Fruit fly (Drosophila melanogaster) whole organism, adult: ENCODE data around the gene CG43220.
A peak's percentile ranks its signal among the peaks of the same experiment; 100 is the strongest.

Source experiments
- CG11617 ChIP-seq: fragments of 200-800 bp; sonication (Bioruptor generic); optimal IDR thresholded peaks from 2 replicates; lab custom pipeline; 2017; ENCODE audit warnings: mild to moderate bottlenecking, missing biosample characterization, missing genetic modification reagents, missing genetic modification characterization
- CG12768 ChIP-seq: fragments of 200-800 bp; sonication (Bioruptor generic); optimal IDR thresholded peaks from 2 replicates; lab custom pipeline; 2017; ENCODE audit warnings: missing biosample characterization, missing genetic modification characterization, mild to moderate bottlenecking, moderate library complexity, missing genetic modification reagents
- CG14711 ChIP-seq: fragments of 200-800 bp; sonication (Bioruptor generic); optimal IDR thresholded peaks from 2 replicates; lab custom pipeline; 2018; ENCODE audit warnings: missing biosample characterization, mild to moderate bottlenecking, missing genetic modification characterization, moderate library complexity
- CG1620 ChIP-seq: fragments of 200-800 bp; sonication (Bioruptor generic); optimal IDR thresholded peaks from 2 replicates; lab custom pipeline; 2016; ENCODE audit warnings: missing biosample characterization, missing genetic modification characterization
- CG33017 ChIP-seq: fragments of 200-800 bp; sonication (Bioruptor generic); optimal IDR thresholded peaks from 2 replicates; lab custom pipeline; 2018; ENCODE audit warnings: missing biosample characterization, mild to moderate bottlenecking, missing genetic modification characterization, moderate library complexity
- CG5204 ChIP-seq: fragments of 200-800 bp; sonication (Bioruptor generic); optimal IDR thresholded peaks from 2 replicates; lab custom pipeline; 2016; ENCODE audit warnings: missing biosample characterization, missing genetic modification characterization
- CG7045 ChIP-seq: fragments of 200-800 bp; sonication (Bioruptor generic); optimal IDR thresholded peaks from 2 replicates; lab custom pipeline; 2017; ENCODE audit warnings: missing biosample characterization, mild to moderate bottlenecking, missing genetic modification characterization
- CG7101 ChIP-seq: fragments of 200-800 bp; sonication (Bioruptor generic); optimal IDR thresholded peaks from 2 replicates; lab custom pipeline; 2018; ENCODE audit warnings: missing biosample characterization, mild to moderate bottlenecking, missing genetic modification characterization, moderate library complexity
- Clk ChIP-seq: fragments of 200-800 bp; sonication (Bioruptor generic); optimal IDR thresholded peaks from 2 replicates; lab custom pipeline; 2017; ENCODE audit warnings: missing biosample characterization, missing genetic modification characterization
- Crg-1 ChIP-seq: fragments of 200-800 bp; sonication (Bioruptor generic); optimal IDR thresholded peaks from 2 replicates; lab custom pipeline; 2016; ENCODE audit warnings: missing biosample characterization, missing genetic modification characterization
- Hr96 ChIP-seq: fragments of 200-800 bp; sonication (Bioruptor generic); optimal IDR thresholded peaks from 2 replicates; lab custom pipeline; 2016; ENCODE audit warnings: missing biosample characterization, missing genetic modification characterization
- Mnt ChIP-seq: fragments of 200-800 bp; sonication (Bioruptor generic); optimal IDR thresholded peaks from 2 replicates; lab custom pipeline; 2016; ENCODE audit warnings: missing biosample characterization, mild to moderate bottlenecking, missing genetic modification characterization
- bab1 ChIP-seq: fragments of 200-800 bp; sonication (Bioruptor generic); optimal IDR thresholded peaks from 3 replicates; lab custom pipeline; 2019; ENCODE audit warnings: missing biosample characterization, mild to moderate bottlenecking, missing genetic modification characterization, moderate library complexity
- cic ChIP-seq: fragments of 200-800 bp; sonication (Bioruptor generic); optimal IDR thresholded peaks from 2 replicates; lab custom pipeline; 2017; ENCODE audit warnings: missing biosample characterization, mild to moderate bottlenecking, missing genetic modification characterization, moderate library complexity
- cnc ChIP-seq, 2 experiments: fragments of >200 bp; optimal IDR thresholded peaks; 2 replicates each; lab custom pipeline; 2017
- kay ChIP-seq: fragments of 200-800 bp; sonication (Bioruptor generic); peaks from one replicate; lab custom pipeline; 2016; ENCODE audit warnings: missing biosample characterization, missing genetic modification characterization, borderline replicate concordance
- ovo ChIP-seq: fragments of 200-800 bp; sonication (Bioruptor generic); optimal IDR thresholded peaks from 2 replicates; lab custom pipeline; 2016; ENCODE audit warnings: missing biosample characterization, missing genetic modification characterization
- pad ChIP-seq: fragments of 200-800 bp; sonication (Bioruptor generic); optimal IDR thresholded peaks from 3 replicates; lab custom pipeline; 2017; ENCODE audit warnings: missing biosample characterization, missing genetic modification characterization, mild to moderate bottlenecking, moderate library complexity, missing genetic modification reagents
- tj ChIP-seq: fragments of 200-800 bp; sonication (Bioruptor generic); optimal IDR thresholded peaks from 3 replicates; lab custom pipeline; 2017; ENCODE audit warnings: missing biosample characterization, mild to moderate bottlenecking, missing genetic modification characterization, moderate library complexity
- toe ChIP-seq: fragments of 200-800 bp; sonication (Bioruptor generic); optimal IDR thresholded peaks from 2 replicates; lab custom pipeline; 2016; ENCODE audit warnings: missing biosample characterization, missing genetic modification characterization

The CG43220 gene

dm6 chr2L:17484174-17484573 lies 2.2 kb upstream of the CG43220 start, which contains the start of the genes GCS2beta and CG5131:
Gene GCS2beta (minus strand): TSS chr2L:17484307.
Gene CG5131 (plus strand): TSS chr2L:17484501.
- TF ChIP-seq CG7101 (tag; lab: Kevin White, UChicago) = peak; percentile 85
- TF ChIP-seq bab1 (GFP tag; lab: Kevin White, UChicago) = peak; percentile 90
- peak; percentile 79 for TF ChIP-seq Clk (GFP tag; lab: Kevin White, UChicago)
- peak; percentile 83 for TF ChIP-seq CG14711 (tag; lab: Kevin White, UChicago)
- peak; percentile 92 for TF ChIP-seq Hr96 (GFP tag; lab: Kevin White, UChicago)
- TF ChIP-seq Crg-1 (GFP tag; lab: Kevin White, UChicago) = peak; percentile 94
- peak; percentile 87 for TF ChIP-seq CG11617 (GFP tag; lab: Kevin White, UChicago)
- TF ChIP-seq ovo (GFP tag; lab: Kevin White, UChicago) = peak; percentile 65
- peak; percentile 80 for TF ChIP-seq Mnt (GFP tag; lab: Kevin White, UChicago)
- TF ChIP-seq CG33017 (tag; lab: Kevin White, UChicago) = peak; percentile 84
- peak; percentile 95 for TF ChIP-seq toe (GFP tag; lab: Kevin White, UChicago)
- TF ChIP-seq CG7045 (GFP tag; lab: Kevin White, UChicago) = peak; percentile 89
- peak; percentile 15 for TF ChIP-seq cic (GFP tag; lab: Kevin White, UChicago)
- peak; percentile 58 for TF ChIP-seq kay (GFP tag; lab: Kevin White, UChicago)
- peak; percentile 85 for TF ChIP-seq CG5204 (GFP tag; lab: Kevin White, UChicago)
- TF ChIP-seq cnc (optimal IDR thresholded peaks at IDR 0.05; lab: Kevin White, UChicago) = no peak
- peak; percentile 92 for TF ChIP-seq CG1620
- peak; percentile 71 for TF ChIP-seq pad (GFP tag; lab: Kevin White, UChicago)
- TF ChIP-seq CG12768 (GFP tag; lab: Kevin White, UChicago) = peak; percentile 89
- peak; percentile 94 for TF ChIP-seq tj (GFP tag; lab: Kevin White, UChicago)

dm6 chr2L:17485457-17485856 lies 907 bp upstream of the CG43220 start, which contains the start of the genes CG43221 and CG43645:
Gene CG43221 (plus strand): TSS chr2L:17485757.
Gene CG43645 (plus strand): TSS chr2L:17485757.
- TF ChIP-seq Clk (GFP tag; lab: Kevin White, UChicago) (no peak), tj (GFP tag; lab: Kevin White, UChicago) (no peak), Crg-1 (GFP tag; lab: Kevin White, UChicago) (no peak), CG14711 (tag; lab: Kevin White, UChicago) (no peak), cnc (optimal IDR thresholded peaks at IDR 0.05; lab: Kevin White, UChicago) (no peak), kay (GFP tag; lab: Kevin White, UChicago) (no peak), CG7101 (tag; lab: Kevin White, UChicago) (no peak), bab1 (GFP tag; lab: Kevin White, UChicago) (no peak), Hr96 (GFP tag; lab: Kevin White, UChicago) (no peak), toe (GFP tag; lab: Kevin White, UChicago) (no peak), CG7045 (GFP tag; lab: Kevin White, UChicago) (no peak), cic (GFP tag; lab: Kevin White, UChicago) (no peak), CG12768 (GFP tag; lab: Kevin White, UChicago) (no peak), pad (GFP tag; lab: Kevin White, UChicago) (no peak), CG33017 (tag; lab: Kevin White, UChicago) (no peak), ovo (GFP tag; lab: Kevin White, UChicago) (no peak), CG11617 (GFP tag; lab: Kevin White, UChicago) (no peak), Mnt (GFP tag; lab: Kevin White, UChicago) (no peak)

dm6 chr2L:17492680-17493079 lies 6.3 kb downstream of the CG43220 start:
- TF ChIP-seq tj (GFP tag; lab: Kevin White, UChicago) (no peak), Mnt (GFP tag; lab: Kevin White, UChicago) (no peak), CG33017 (tag; lab: Kevin White, UChicago) (no peak), cic (GFP tag; lab: Kevin White, UChicago) (no peak), ovo (GFP tag; lab: Kevin White, UChicago) (no peak), CG1620 (no peak), CG11617 (GFP tag; lab: Kevin White, UChicago) (no peak), Crg-1 (GFP tag; lab: Kevin White, UChicago) (no peak), kay (GFP tag; lab: Kevin White, UChicago) (no peak), CG12768 (GFP tag; lab: Kevin White, UChicago) (no peak), cnc (optimal IDR thresholded peaks at IDR 0.05; lab: Kevin White, UChicago) (no peak), CG7045 (GFP tag; lab: Kevin White, UChicago) (no peak), pad (GFP tag; lab: Kevin White, UChicago) (no peak), CG14711 (tag; lab: Kevin White, UChicago) (no peak)

dm6 chr2L:17495759-17496158 lies 9.4 kb downstream of the CG43220 start:
- no peak for TF ChIP-seq Mnt (GFP tag; lab: Kevin White, UChicago)
- TF ChIP-seq kay (GFP tag; lab: Kevin White, UChicago) = no peak
- TF ChIP-seq tj (GFP tag; lab: Kevin White, UChicago) = no peak
- TF ChIP-seq CG12768 (GFP tag; lab: Kevin White, UChicago) = no peak
- TF ChIP-seq toe (GFP tag; lab: Kevin White, UChicago) = no peak
- TF ChIP-seq CG7045 (GFP tag; lab: Kevin White, UChicago) = no peak
- TF ChIP-seq pad (GFP tag; lab: Kevin White, UChicago) = no peak
- TF ChIP-seq CG33017 (tag; lab: Kevin White, UChicago) = no peak
- no peak for TF ChIP-seq Crg-1 (GFP tag; lab: Kevin White, UChicago)
- no peak for TF ChIP-seq ovo (GFP tag; lab: Kevin White, UChicago)
- TF ChIP-seq CG5204 (GFP tag; lab: Kevin White, UChicago) = no peak
- TF ChIP-seq Hr96 (GFP tag; lab: Kevin White, UChicago) = no peak
- TF ChIP-seq CG7101 (tag; lab: Kevin White, UChicago) = no peak
- no peak for TF ChIP-seq Clk (GFP tag; lab: Kevin White, UChicago)

dm6 chr2L:17497108-17497507 lies 10.7 kb downstream of the CG43220 start, which contains the start of gene qua:
Gene qua (minus strand): TSS chr2L:17497208.
- TF ChIP-seq Hr96 (GFP tag; lab: Kevin White, UChicago) = no peak
- no peak for TF ChIP-seq bab1 (GFP tag; lab: Kevin White, UChicago)
- no peak for TF ChIP-seq CG12768 (GFP tag; lab: Kevin White, UChicago)
- TF ChIP-seq ovo (GFP tag; lab: Kevin White, UChicago) = no peak
- no peak for TF ChIP-seq CG11617 (GFP tag; lab: Kevin White, UChicago)
- no peak for TF ChIP-seq CG5204 (GFP tag; lab: Kevin White, UChicago)
- no peak for TF ChIP-seq toe (GFP tag; lab: Kevin White, UChicago)
- no peak for TF ChIP-seq cic (GFP tag; lab: Kevin White, UChicago)
- no peak for TF ChIP-seq CG33017 (tag; lab: Kevin White, UChicago)
- TF ChIP-seq CG1620 = no peak
- TF ChIP-seq CG7045 (GFP tag; lab: Kevin White, UChicago) = no peak
- no peak for TF ChIP-seq cnc (optimal IDR thresholded peaks at IDR 0.05; lab: Kevin White, UChicago)
- TF ChIP-seq kay (GFP tag; lab: Kevin White, UChicago) = no peak
- TF ChIP-seq CG14711 (tag; lab: Kevin White, UChicago) = no peak
